Worm (Caenorhabditis elegans) whole organism, L4 larva: ENCODE results near the gene F53H2.1.

Source experiments
- F10B5.3 ChIP-seq: sonication (generic microtip); optimal IDR thresholded peaks from 2 replicates; lab custom pipeline; 2016; ENCODE audit warnings: mild to moderate bottlenecking, missing genetic modification characterization, missing compliant biosample characterization
- F49E8.2 ChIP-seq: sonication (generic microtip); optimal IDR thresholded peaks from 2 replicates; lab custom pipeline; 2016; ENCODE audit warnings: missing compliant biosample characterization, mild to moderate bottlenecking, missing genetic modification characterization, borderline replicate concordance
- T20F7.1 ChIP-seq: fragments of 200-800 bp; sonication (Bioruptor generic); optimal IDR thresholded peaks from 2 replicates; lab custom pipeline; 2018; ENCODE audit warnings: mild to moderate bottlenecking, missing genetic modification characterization, missing compliant biosample characterization
- Y5F2A.4 ChIP-seq: fragments of 200-800 bp; sonication (Bioruptor generic); optimal IDR thresholded peaks from 2 replicates; lab custom pipeline; 2018; ENCODE audit warnings: mild to moderate bottlenecking, missing genetic modification characterization, missing compliant biosample characterization
- Y75B8A.6 ChIP-seq: fragments of 200-800 bp; sonication (Bioruptor generic); IDR thresholded peaks from 2 replicates; pipeline ENCODE4 v1.3.6; 2022; ENCODE audit warnings: missing genetic modification reagents, missing genetic modification characterization, missing compliant biosample characterization
- ZK337.2 ChIP-seq: fragments of 200-800 bp; sonication (Bioruptor generic); IDR thresholded peaks from 2 replicates; pipeline ENCODE4 v1.3.6; 2022; ENCODE audit warnings: missing genetic modification reagents, missing genetic modification characterization, missing compliant biosample characterization
- ceh-20 ChIP-seq: fragments of 200-800 bp; sonication (Bioruptor generic); IDR thresholded peaks from 2 replicates; pipeline ENCODE4 v1.3.6; 2022; ENCODE audit warnings: missing genetic modification reagents, missing genetic modification characterization, missing compliant biosample characterization
- ceh-28 ChIP-seq: fragments of 150-350 bp; optimal IDR thresholded peaks from 2 replicates; lab custom pipeline; 2014; ENCODE audit warnings: missing biosample characterization, missing genetic modification reagents, missing genetic modification characterization
- ceh-32 ChIP-seq: sonication (generic microtip); optimal IDR thresholded peaks from 2 replicates; lab custom pipeline; 2016; ENCODE audit warnings: mild to moderate bottlenecking, missing genetic modification characterization, missing compliant biosample characterization; ENCODE audit not compliant: poor library complexity
- daf-16 ChIP-seq, 3 experiments: sonication (generic microtip); optimal IDR thresholded peaks; 2 replicates each; lab custom pipeline; 2016 to 2017; ENCODE audit warnings: missing genetic modification characterization in 3 of 3, missing genetic modification reagents in 3 of 3, mild to moderate bottlenecking in 2 of 3, missing compliant biosample characterization in 2 of 3, missing biosample characterization in 1 of 3, moderate library complexity in 1 of 3
- dmd-6 ChIP-seq: fragments of 200-800 bp; sonication (Bioruptor generic); IDR thresholded peaks from 2 replicates; pipeline ENCODE4 v1.3.6; 2022; ENCODE audit warnings: missing genetic modification reagents, missing genetic modification characterization, missing compliant biosample characterization
- duxl-1 ChIP-seq: sonication (generic microtip); optimal IDR thresholded peaks from 2 replicates; lab custom pipeline; 2016; ENCODE audit warnings: mild to moderate bottlenecking, missing genetic modification characterization, moderate library complexity, missing compliant biosample characterization; ENCODE audit not compliant: poor library complexity
- dve-1 ChIP-seq: sonication (generic microtip); optimal IDR thresholded peaks from 2 replicates; lab custom pipeline; 2017; ENCODE audit warnings: antibody characterized with exemption, mild to moderate bottlenecking, missing genetic modification characterization, missing compliant biosample characterization; ENCODE audit not compliant: insufficient read depth
- fkh-10 ChIP-seq: fragments of 150-350 bp; optimal IDR thresholded peaks from 2 replicates; lab custom pipeline; 2014; ENCODE audit warnings: missing biosample characterization, missing genetic modification reagents, missing genetic modification characterization
- gei-8 ChIP-seq: fragments of 200-800 bp; sonication (Bioruptor generic); optimal IDR thresholded peaks from 2 replicates; lab custom pipeline; 2018; ENCODE audit warnings: mild to moderate bottlenecking, missing genetic modification characterization, missing compliant biosample characterization
- hlh-11 ChIP-seq: fragments of 200-800 bp; sonication (Bioruptor generic); optimal IDR thresholded peaks from 2 replicates; lab custom pipeline; 2018; ENCODE audit warnings: mild to moderate bottlenecking, missing genetic modification characterization, missing compliant biosample characterization
- hlh-30 ChIP-seq: sonication (generic microtip); optimal IDR thresholded peaks from 2 replicates; lab custom pipeline; 2017; ENCODE audit warnings: antibody characterized with exemption, mild to moderate bottlenecking, missing genetic modification characterization, missing compliant biosample characterization; ENCODE audit not compliant: insufficient read depth
- hmg-1.1 ChIP-seq: fragments of 200-800 bp; sonication (Bioruptor generic); IDR thresholded peaks from 2 replicates; pipeline ENCODE4 v1.3.6; 2022; ENCODE audit warnings: missing genetic modification reagents, missing genetic modification characterization, missing compliant biosample characterization
- lin-1 ChIP-seq: fragments of 200-800 bp; sonication (Bioruptor generic); IDR thresholded peaks from 2 replicates; pipeline ENCODE4 v1.3.6; 2022; ENCODE audit warnings: missing genetic modification reagents, missing genetic modification characterization, missing compliant biosample characterization
- lin-13 ChIP-seq: fragments of 150-350 bp; optimal IDR thresholded peaks from 2 replicates; lab custom pipeline; 2014; ENCODE audit warnings: missing biosample characterization, missing genetic modification reagents, missing genetic modification characterization
- lin-29 ChIP-seq: fragments of 200-800 bp; sonication (Bioruptor generic); IDR thresholded peaks from 2 replicates; pipeline ENCODE4 v1.3.6; 2022; ENCODE audit warnings: missing genetic modification reagents, missing genetic modification characterization, missing compliant biosample characterization
- lin-38 ChIP-seq: fragments of 200-800 bp; sonication (Bioruptor generic); IDR thresholded peaks from 2 replicates; pipeline ENCODE4 v1.3.6; 2022; ENCODE audit warnings: missing genetic modification reagents, missing genetic modification characterization, missing compliant biosample characterization
- lin-39 ChIP-seq: fragments of 150-350 bp; optimal IDR thresholded peaks from 2 replicates; lab custom pipeline; 2014; ENCODE audit warnings: missing biosample characterization, missing genetic modification reagents, missing genetic modification characterization
- lir-3 ChIP-seq: sonication (generic microtip); optimal IDR thresholded peaks from 2 replicates; lab custom pipeline; 2016; ENCODE audit warnings: mild to moderate bottlenecking, missing genetic modification characterization, missing compliant biosample characterization
- madf-9 ChIP-seq: fragments of 200-800 bp; sonication (Bioruptor generic); conservative IDR thresholded peaks from 2 replicates; pipeline ENCODE4 v1.3.6; 2022; ENCODE audit warnings: missing genetic modification reagents, missing genetic modification characterization, missing compliant biosample characterization
- mdl-1 ChIP-seq, 2 experiments: fragments of 150-350 bp in 1 of 2; sonication (generic microtip) in 1 of 2; optimal IDR thresholded peaks; 2 replicates each; lab custom pipeline; 2014 to 2017; ENCODE audit warnings: missing biosample characterization in 2 of 2, missing genetic modification characterization in 2 of 2
- mdt-29 ChIP-seq: fragments of 200-800 bp; sonication (Bioruptor generic); IDR thresholded peaks from 2 replicates; pipeline ENCODE4 v1.3.6; 2022; ENCODE audit warnings: missing genetic modification reagents, missing genetic modification characterization, missing compliant biosample characterization
- mep-1 ChIP-seq: fragments of 150-350 bp; sonication (generic microtip); optimal IDR thresholded peaks from 3 replicates; lab custom pipeline; 2014; ENCODE audit warnings: missing biosample characterization, missing genetic modification characterization
- nhr-102 ChIP-seq: sonication (generic microtip); optimal IDR thresholded peaks from 2 replicates; lab custom pipeline; 2016; ENCODE audit warnings: mild to moderate bottlenecking, missing genetic modification characterization, moderate library complexity, missing compliant biosample characterization
- nhr-25 ChIP-seq: sonication (generic microtip); optimal IDR thresholded peaks from 2 replicates; lab custom pipeline; 2017; ENCODE audit warnings: missing genetic modification characterization, mild to moderate bottlenecking, missing compliant biosample characterization, antibody characterized with exemption, moderate library complexity, borderline replicate concordance; ENCODE audit not compliant: insufficient read depth
- nhr-28 ChIP-seq: fragments of 150-350 bp; optimal IDR thresholded peaks from 2 replicates; lab custom pipeline; 2014; ENCODE audit warnings: missing biosample characterization, missing genetic modification characterization
- nhr-42 ChIP-seq: fragments of 200-800 bp; sonication (Bioruptor generic); IDR thresholded peaks from 2 replicates; pipeline ENCODE4 v1.3.6; 2022; ENCODE audit warnings: missing genetic modification characterization, missing compliant biosample characterization
- nhr-48 ChIP-seq: sonication (generic microtip); optimal IDR thresholded peaks from 2 replicates; lab custom pipeline; 2016; ENCODE audit warnings: mild to moderate bottlenecking, missing genetic modification characterization, missing compliant biosample characterization
- nhr-6 ChIP-seq: fragments of 150-350 bp; optimal IDR thresholded peaks from 2 replicates; lab custom pipeline; 2014; ENCODE audit warnings: missing biosample characterization, missing genetic modification characterization
- nhr-76 ChIP-seq: fragments of 150-350 bp; optimal IDR thresholded peaks from 2 replicates; lab custom pipeline; 2014; ENCODE audit warnings: missing biosample characterization, missing genetic modification characterization
- nhr-77 ChIP-seq: fragments of 150-350 bp; optimal IDR thresholded peaks from 2 replicates; lab custom pipeline; 2014; ENCODE audit warnings: missing biosample characterization, missing genetic modification characterization
- pha-4 ChIP-seq, 2 experiments: fragments of 150-350 bp in 1 of 2; fragments of 200-800 bp in 1 of 2; sonication (Bioruptor generic) in 1 of 2; IDR thresholded peaks in 1 of 2; optimal IDR thresholded peaks in 1 of 2; 2 replicates each; pipeline versions ENCODE4 v1.3.6 to Lab custom; 2014 to 2022; ENCODE audit warnings: missing genetic modification characterization in 2 of 2, missing genetic modification reagents in 2 of 2, missing biosample characterization in 1 of 2, missing compliant biosample characterization in 1 of 2
- php-3 ChIP-seq: fragments of 200-800 bp; sonication (Bioruptor generic); IDR thresholded peaks from 2 replicates; pipeline ENCODE4 v1.3.6; 2022; ENCODE audit warnings: missing genetic modification reagents, missing genetic modification characterization, missing compliant biosample characterization
- pqm-1 ChIP-seq: sonication (generic microtip); optimal IDR thresholded peaks from 2 replicates; lab custom pipeline; 2017; ENCODE audit warnings: missing biosample characterization, missing genetic modification characterization
- snpc-4 ChIP-seq: fragments of 150-350 bp; optimal IDR thresholded peaks from 2 replicates; lab custom pipeline; 2014; ENCODE audit warnings: missing biosample characterization, missing genetic modification characterization
- tra-1 ChIP-seq: fragments of 200-800 bp; sonication (Bioruptor generic); IDR thresholded peaks from 2 replicates; pipeline ENCODE4 v1.3.6; 2022; ENCODE audit warnings: missing genetic modification reagents, missing genetic modification characterization, missing compliant biosample characterization
- unc-39 ChIP-seq: sonication (generic microtip); optimal IDR thresholded peaks from 2 replicates; lab custom pipeline; 2017; ENCODE audit warnings: missing biosample characterization, missing genetic modification characterization
- unc-62 ChIP-seq, 3 experiments: fragments of 150-350 bp in 1 of 3; sonication (generic microtip); optimal IDR thresholded peaks in 2 of 3; peaks in 1 of 3; 1 replicate in 1 of 3; 2 replicates in 2 of 3; lab custom pipeline; 2014 to 2017; ENCODE audit warnings: missing biosample characterization in 3 of 3, missing genetic modification characterization in 3 of 3, missing genetic modification reagents in 3 of 3, missing genotype in 1 of 3
- zfp-3 ChIP-seq: fragments of 200-800 bp; sonication (Bioruptor generic); conservative IDR thresholded peaks from 2 replicates; pipeline ENCODE4 v1.3.6; 2022; ENCODE audit warnings: missing genetic modification reagents, missing genetic modification characterization, missing compliant biosample characterization

The F53H2.1 gene

ce11 chrV:20412225-20412624, 24.7 kb downstream of the F53H2.1 start:
- 0 out of 2 replicates have a peak, but pooled peaks have one; percentile 31 for TF ChIP-seq hmg-1.1 (GFP tag; lab: Robert Waterston, UW)
- TF ChIP-seq F49E8.2 (tag; lab: Kevin White, UChicago): no peak
- TF ChIP-seq lin-1 (GFP tag; lab: Robert Waterston, UW): peak; percentile 76
- TF ChIP-seq fkh-10 (GFP tag; lab: Kevin White, UChicago): no peak
- peak; percentile 29; the same call in 1 of the 2 replicates for TF ChIP-seq pha-4 (GFP tag; IDR thresholded peaks at IDR 0.05; lab: Robert Waterston, UW)
- TF ChIP-seq pha-4 (tag; optimal IDR thresholded peaks at IDR 0.05; lab: Kevin White, UChicago): no peak
- TF ChIP-seq mdt-29 (GFP tag; lab: Robert Waterston, UW): no peak
- TF ChIP-seq nhr-48: peak; percentile 51
- no peak for TF ChIP-seq Y5F2A.4 (GFP tag; lab: Kevin White, UChicago)
- TF ChIP-seq T20F7.1 (GFP tag; lab: Kevin White, UChicago): peak; percentile 29
- TF ChIP-seq mdl-1 (tag; optimal IDR thresholded peaks at IDR 0.05; lab: Kevin White, UChicago): peak in 1 of 2 experiments; percentile 0
- peak; percentile 94 for TF ChIP-seq dmd-6 (GFP tag; lab: Robert Waterston, UW)
- TF ChIP-seq ZK337.2 (GFP tag; lab: Robert Waterston, UW): no peak
- no peak for TF ChIP-seq unc-39 (tag; lab: Kevin White, UChicago)
- peak; percentile 30 for TF ChIP-seq nhr-77
- peak; percentile 31 for TF ChIP-seq pqm-1 (tag; lab: Kevin White, UChicago)
- TF ChIP-seq unc-62 (GFP tag; optimal IDR thresholded peaks at IDR 0.05 in 1 of 2; lab: Kevin White, UChicago): peak in 1 of 2 experiments; percentile 55
- no peak for TF ChIP-seq unc-62 (tag; optimal IDR thresholded peaks at IDR 0.05; lab: Kevin White, UChicago)
- peak; percentile 76 for TF ChIP-seq nhr-28 (tag; lab: Kevin White, UChicago)
- no peak for TF ChIP-seq snpc-4
- TF ChIP-seq ceh-20 (GFP tag; lab: Robert Waterston, UW): 0 out of 2 replicates have a peak, but pooled peaks have one; percentile 42
- TF ChIP-seq tra-1: 0 out of 2 replicates have a peak, but pooled peaks have one; percentile 67
- no peak for TF ChIP-seq ceh-32
- no peak for TF ChIP-seq gei-8 (GFP tag; lab: Kevin White, UChicago)
- TF ChIP-seq nhr-102 (tag; lab: Kevin White, UChicago): peak; percentile 23
- no peak for TF ChIP-seq lin-38
- no peak for TF ChIP-seq F10B5.3 (tag; lab: Kevin White, UChicago)
- peak; percentile 5 for TF ChIP-seq mep-1 (tag; lab: Kevin White, UChicago)
- 0 out of 2 replicates have a peak, but pooled peaks have one; percentile 5 for TF ChIP-seq php-3 (GFP tag; lab: Robert Waterston, UW)
- no peak for TF ChIP-seq zfp-3 (GFP tag; lab: Robert Waterston, UW)
- no peak for TF ChIP-seq nhr-42 (GFP tag; lab: Robert Waterston, UW)
- peak; percentile 57 for TF ChIP-seq hlh-30
- peak; percentile 75 for TF ChIP-seq hlh-11 (tag; lab: Kevin White, UChicago)
- TF ChIP-seq ceh-28: no peak
- no peak for TF ChIP-seq lin-39 (tag; lab: Kevin White, UChicago)
- TF ChIP-seq nhr-76 (tag; lab: Kevin White, UChicago): no peak
- peak; percentile 8 for TF ChIP-seq nhr-6 (tag; lab: Kevin White, UChicago)
- peak; percentile 12 for TF ChIP-seq lin-13 (GFP tag; lab: Kevin White, UChicago)
- no peak for TF ChIP-seq nhr-25 (tag; lab: Kevin White, UChicago)
- peak; percentile 79 for TF ChIP-seq dve-1 (tag; lab: Kevin White, UChicago)
- no peak for TF ChIP-seq daf-16 (GFP tag; optimal IDR thresholded peaks at IDR 0.05; lab: Kevin White, UChicago)
- peak; percentile 83 for TF ChIP-seq daf-16 (tag; optimal IDR thresholded peaks at IDR 0.05; lab: Kevin White, UChicago)
- no peak for TF ChIP-seq lir-3
- TF ChIP-seq Y75B8A.6 (GFP tag; lab: Robert Waterston, UW): 0 out of 2 replicates have a peak, but pooled peaks have one; percentile 19
- no peak for TF ChIP-seq lin-29 (GFP tag; lab: Robert Waterston, UW)
- TF ChIP-seq madf-9 (GFP tag; lab: Robert Waterston, UW): no peak
- no peak for TF ChIP-seq duxl-1
